Worm (Caenorhabditis elegans) whole organism, L4/young adult: ENCODE results near the gene dmd-3.

Source experiments
- W03F9.2 ChIP-seq: fragments of 150-350 bp; optimal IDR thresholded peaks from 2 replicates; lab custom pipeline; 2014; ENCODE audit warnings: missing biosample characterization, missing genetic modification characterization
- dao-5 ChIP-seq: sonication (generic microtip); optimal IDR thresholded peaks from 2 replicates; lab custom pipeline; 2016; ENCODE audit warnings: missing genotype, missing genetic modification characterization, moderate library complexity, missing compliant biosample characterization

DNA sequence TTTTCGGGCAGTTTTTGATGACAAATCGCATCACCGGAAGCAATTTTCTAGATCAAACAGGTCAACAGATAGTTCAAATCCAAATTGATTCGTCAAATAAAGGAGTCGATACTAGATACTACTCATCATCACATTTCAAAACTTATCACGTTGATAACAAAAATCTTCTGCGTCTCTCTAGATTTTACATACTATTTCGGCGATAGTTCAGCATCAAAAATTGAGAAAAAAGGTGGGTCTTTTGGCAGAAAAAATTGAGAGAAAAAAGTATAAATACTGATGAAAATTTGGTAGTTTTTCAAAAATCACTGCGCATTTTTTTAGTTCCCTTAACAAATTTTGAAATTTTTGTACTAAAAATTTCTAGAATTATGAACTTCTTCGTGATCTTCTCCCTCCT is 41.9 kb downstream of the dmd-3 start, which contains the start of gene nlp-26:
- TF ChIP-seq W03F9.2 (tag; lab: Kevin White, UChicago) (no peak), dao-5 (tag; lab: Kevin White, UChicago) (no peak)
